Worm (Caenorhabditis elegans) whole organism, young adult: ENCODE data around the gene msp-152.

Experiments used
- Y53G8AR.9 ChIP-seq: fragments of 200-800 bp; sonication (Bioruptor generic); conservative IDR thresholded peaks from 2 replicates; pipeline ENCODE4 v1.3.6; 2022; ENCODE audit warnings: missing genetic modification reagents, missing genetic modification characterization, missing compliant biosample characterization
- Y79H2A.3 ChIP-seq: fragments of 200-800 bp; sonication (Bioruptor generic); conservative IDR thresholded peaks from 2 replicates; pipeline ENCODE4 v1.3.6; 2022; ENCODE audit warnings: missing genetic modification reagents, missing genetic modification characterization, missing compliant biosample characterization
- ama-1 ChIP-seq, 3 experiments: fragments of 150-350 bp in 1 of 3; sonication (generic microtip) in 2 of 3; optimal IDR thresholded peaks; 2 replicates each; lab custom pipeline; 2014 to 2018; ENCODE audit warnings: missing biosample characterization in 2 of 3, missing genetic modification characterization in 2 of 3, missing genetic modification reagents in 2 of 3
- attf-3 ChIP-seq: fragments of 200-800 bp; sonication (Bioruptor generic); conservative IDR thresholded peaks from 2 replicates; pipeline ENCODE4 v1.3.6; 2022; ENCODE audit warnings: missing genetic modification reagents, missing genetic modification characterization, missing compliant biosample characterization
- attf-6 ChIP-seq: fragments of 200-800 bp; sonication (Bioruptor generic); IDR thresholded peaks from 2 replicates; pipeline ENCODE4 v1.3.6; 2022; ENCODE audit warnings: missing genetic modification reagents, missing genetic modification characterization, missing compliant biosample characterization
- dpff-1 ChIP-seq: sonication (generic microtip); optimal IDR thresholded peaks from 2 replicates; lab custom pipeline; 2017; ENCODE audit warnings: mild to moderate bottlenecking, missing genetic modification characterization, missing compliant biosample characterization
- egl-44 ChIP-seq: fragments of 200-800 bp; sonication (Bioruptor generic); IDR thresholded peaks from 2 replicates; pipeline ENCODE4 v1.3.6; 2022; ENCODE audit warnings: missing genetic modification reagents, missing genetic modification characterization, missing compliant biosample characterization
- hsf-1 ChIP-seq: fragments of 200-800 bp; sonication (Bioruptor generic); IDR thresholded peaks from 2 replicates; pipeline ENCODE4 v1.3.6; 2022; ENCODE audit warnings: missing genetic modification reagents, missing genetic modification characterization, missing compliant biosample characterization
- rpc-1 ChIP-seq, 2 experiments: fragments of 150-350 bp in 1 of 2; sonication (generic microtip) in 1 of 2; optimal IDR thresholded peaks; 2 replicates each; lab custom pipeline; 2014 to 2018; ENCODE audit warnings: missing biosample characterization in 1 of 2, missing genetic modification characterization in 1 of 2, missing genetic modification reagents in 1 of 2, missing genotype in 1 of 2
- sdz-38 ChIP-seq: sonication (generic microtip); optimal IDR thresholded peaks from 2 replicates; lab custom pipeline; 2016; ENCODE audit warnings: missing genotype, missing genetic modification characterization, missing compliant biosample characterization
- somi-1 ChIP-seq: fragments of 200-800 bp; sonication (Bioruptor generic); optimal IDR thresholded peaks from 2 replicates; lab custom pipeline; 2018; ENCODE audit warnings: mild to moderate bottlenecking, missing genetic modification characterization, missing compliant biosample characterization
- unc-130 ChIP-seq: sonication (generic microtip); optimal IDR thresholded peaks from 2 replicates; lab custom pipeline; 2016; ENCODE audit warnings: missing genetic modification reagents, missing genetic modification characterization, missing compliant biosample characterization
- unc-62 ChIP-seq: fragments of 150-350 bp; optimal IDR thresholded peaks from 2 replicates; lab custom pipeline; 2014; ENCODE audit warnings: missing biosample characterization, missing genetic modification reagents, missing genetic modification characterization
- ztf-25 ChIP-seq: fragments of 200-800 bp; sonication (Bioruptor generic); IDR thresholded peaks from 2 replicates; pipeline ENCODE4 v1.3.6; 2022; ENCODE audit warnings: missing genetic modification reagents, missing genetic modification characterization, missing compliant biosample characterization

DNA sequence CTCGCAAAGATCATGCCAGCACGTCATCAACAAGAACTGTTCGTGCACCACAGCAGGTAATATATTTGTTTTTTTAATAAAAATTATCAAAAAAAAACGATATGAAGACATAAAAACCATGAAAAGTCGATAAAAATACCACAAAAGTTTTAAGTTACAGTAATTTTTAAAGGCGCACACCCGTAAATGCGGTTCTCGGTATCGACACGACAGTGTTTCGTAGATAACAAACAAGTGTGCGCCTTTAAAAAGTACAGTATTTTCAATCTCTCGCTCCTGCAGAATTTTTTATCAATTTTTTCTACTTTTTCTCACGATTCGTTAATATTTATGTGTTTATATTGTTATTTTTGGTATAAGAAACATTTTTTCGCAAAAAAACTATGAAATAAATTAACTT lies 27.5 kb upstream of the msp-152 start:
- TF ChIP-seq ama-1 (optimal IDR thresholded peaks at IDR 0.05; lab: Kevin White, UChicago) (no peak), ama-1 (GFP tag; optimal IDR thresholded peaks at IDR 0.05; lab: Kevin White, UChicago) (no peak), Y79H2A.3 (GFP tag; lab: Robert Waterston, UW) (no peak), unc-62 (GFP tag; lab: Kevin White, UChicago) (no peak), Y53G8AR.9 (GFP tag; lab: Robert Waterston, UW) (no peak), dpff-1 (tag; lab: Kevin White, UChicago) (no peak), rpc-1 (optimal IDR thresholded peaks at IDR 0.05; lab: Kevin White, UChicago) (no peak), rpc-1 (tag; optimal IDR thresholded peaks at IDR 0.05; lab: Kevin White, UChicago) (no peak), hsf-1 (GFP tag; lab: Robert Waterston, UW) (no peak), attf-3 (GFP tag; lab: Robert Waterston, UW) (no peak), egl-44 (GFP tag; lab: Robert Waterston, UW) (no peak), ztf-25 (GFP tag; lab: Robert Waterston, UW) (no peak), somi-1 (GFP tag; lab: Kevin White, UChicago) (no peak), sdz-38 (tag; lab: Kevin White, UChicago) (no peak), attf-6 (GFP tag; lab: Robert Waterston, UW) (no peak), unc-130 (GFP tag; lab: Kevin White, UChicago) (no peak)
